Worm (Caenorhabditis elegans) whole organism, late embryonic: ENCODE results near the gene enu-3.5.

ENCODE experiments used
- C38D4.7 ChIP-seq: fragments of 200-800 bp; sonication (Bioruptor generic); optimal IDR thresholded peaks from 2 replicates; lab custom pipeline; 2018; ENCODE audit warnings: mild to moderate bottlenecking, missing genetic modification characterization, moderate library complexity, missing compliant biosample characterization
- F13H6.1 ChIP-seq: sonication (generic microtip); optimal IDR thresholded peaks from 2 replicates; lab custom pipeline; 2016; ENCODE audit warnings: missing genetic modification characterization, missing compliant biosample characterization
- ceh-18 ChIP-seq: sonication (generic microtip); optimal IDR thresholded peaks from 2 replicates; lab custom pipeline; 2016; ENCODE audit warnings: missing genetic modification characterization, missing compliant biosample characterization
- ceh-19 ChIP-seq: fragments of 200-800 bp; sonication (Bioruptor generic); optimal IDR thresholded peaks from 2 replicates; lab custom pipeline; 2018; ENCODE audit warnings: mild to moderate bottlenecking, missing genetic modification characterization, missing compliant biosample characterization
- ceh-2 ChIP-seq: sonication (generic microtip); optimal IDR thresholded peaks from 2 replicates; lab custom pipeline; 2016; ENCODE audit warnings: missing genotype, missing genetic modification characterization, missing compliant biosample characterization
- ceh-24 ChIP-seq: sonication (generic microtip); optimal IDR thresholded peaks from 2 replicates; lab custom pipeline; 2016; ENCODE audit warnings: mild to moderate bottlenecking, missing genetic modification characterization, missing compliant biosample characterization
- ceh-30 ChIP-seq: fragments of 150-350 bp; optimal IDR thresholded peaks from 2 replicates; lab custom pipeline; 2014; ENCODE audit warnings: missing biosample characterization, missing genetic modification characterization
- ceh-34 ChIP-seq: sonication (generic microtip); optimal IDR thresholded peaks from 2 replicates; lab custom pipeline; 2016; ENCODE audit warnings: mild to moderate bottlenecking, missing genetic modification characterization, missing compliant biosample characterization
- ceh-45 ChIP-seq: fragments of 200-800 bp; sonication (Bioruptor generic); IDR thresholded peaks from 2 replicates; pipeline ENCODE4 v1.3.6; 2022; ENCODE audit warnings: missing genetic modification reagents, missing genetic modification characterization, missing compliant biosample characterization
- ceh-9 ChIP-seq: sonication (generic microtip); optimal IDR thresholded peaks from 2 replicates; lab custom pipeline; 2016; ENCODE audit warnings: mild to moderate bottlenecking, missing genetic modification characterization, inconsistent platforms, missing compliant biosample characterization
- che-1 ChIP-seq: sonication (generic microtip); optimal IDR thresholded peaks from 2 replicates; lab custom pipeline; 2016; ENCODE audit warnings: mild to moderate bottlenecking, missing genetic modification characterization, missing compliant biosample characterization
- dmd-4 ChIP-seq: sonication (generic microtip); optimal IDR thresholded peaks from 2 replicates; lab custom pipeline; 2016; ENCODE audit warnings: borderline replicate concordance, missing genetic modification characterization, missing compliant biosample characterization
- elt-2 ChIP-seq: sonication (generic microtip); optimal IDR thresholded peaks from 2 replicates; lab custom pipeline; 2016; ENCODE audit warnings: missing genetic modification reagents, missing genetic modification characterization, missing compliant biosample characterization
- ets-4 ChIP-seq: sonication (generic microtip); optimal IDR thresholded peaks from 2 replicates; lab custom pipeline; 2016; ENCODE audit warnings: missing genetic modification characterization, missing compliant biosample characterization
- eyg-1 ChIP-seq: sonication (generic microtip); optimal IDR thresholded peaks from 2 replicates; lab custom pipeline; 2016; ENCODE audit warnings: missing genotype, missing genetic modification characterization, missing compliant biosample characterization
- fkh-10 ChIP-seq: fragments of 150-350 bp; optimal IDR thresholded peaks from 2 replicates; lab custom pipeline; 2014; ENCODE audit warnings: missing biosample characterization, missing genetic modification reagents, missing genetic modification characterization
- fkh-6 ChIP-seq: sonication (generic microtip); optimal IDR thresholded peaks from 2 replicates; lab custom pipeline; 2016; ENCODE audit warnings: missing genetic modification characterization, missing compliant biosample characterization
- hlh-30 ChIP-seq: sonication (generic microtip); optimal IDR thresholded peaks from 2 replicates; lab custom pipeline; 2017; ENCODE audit warnings: antibody characterized with exemption, missing genetic modification characterization, missing compliant biosample characterization; ENCODE audit not compliant: insufficient read depth
- hlh-6 ChIP-seq: sonication (generic microtip); optimal IDR thresholded peaks from 2 replicates; lab custom pipeline; 2016; ENCODE audit warnings: missing genotype, missing genetic modification characterization, missing compliant biosample characterization
- lin-11 ChIP-seq: fragments of 200-800 bp; sonication (Bioruptor generic); optimal IDR thresholded peaks from 2 replicates; lab custom pipeline; 2018; ENCODE audit warnings: mild to moderate bottlenecking, missing genetic modification characterization, missing compliant biosample characterization
- madf-2 ChIP-seq: sonication (generic microtip); optimal IDR thresholded peaks from 2 replicates; lab custom pipeline; 2017; ENCODE audit warnings: missing genetic modification characterization, missing compliant biosample characterization
- nfya-1 ChIP-seq: sonication (generic microtip); optimal IDR thresholded peaks from 2 replicates; lab custom pipeline; 2017; ENCODE audit warnings: missing genetic modification characterization, mild to moderate bottlenecking, missing compliant biosample characterization, antibody characterized with exemption, moderate library complexity
- nhr-232 ChIP-seq: sonication (generic microtip); optimal IDR thresholded peaks from 2 replicates; lab custom pipeline; 2016; ENCODE audit warnings: missing genetic modification characterization, missing compliant biosample characterization
- npax-4 ChIP-seq: sonication (generic microtip); optimal IDR thresholded peaks from 2 replicates; lab custom pipeline; 2016; ENCODE audit warnings: missing genetic modification characterization, missing compliant biosample characterization
- pat-9 ChIP-seq: fragments of 200-800 bp; sonication (Bioruptor generic); optimal IDR thresholded peaks from 2 replicates; lab custom pipeline; 2018; ENCODE audit warnings: mild to moderate bottlenecking, missing genetic modification characterization, moderate library complexity, missing compliant biosample characterization
- pax-1 ChIP-seq: fragments of 150-350 bp; optimal IDR thresholded peaks from 2 replicates; lab custom pipeline; 2014; ENCODE audit warnings: missing biosample characterization, missing genetic modification characterization
- pha-2 ChIP-seq: sonication (generic microtip); optimal IDR thresholded peaks from 2 replicates; lab custom pipeline; 2017; ENCODE audit warnings: mild to moderate bottlenecking, missing genetic modification characterization, missing compliant biosample characterization
- pqm-1 ChIP-seq: sonication (generic microtip); optimal IDR thresholded peaks from 2 replicates; lab custom pipeline; 2016; ENCODE audit warnings: missing genetic modification characterization, missing compliant biosample characterization
- sdc-2 ChIP-seq: sonication (generic microtip); optimal IDR thresholded peaks from 2 replicates; lab custom pipeline; 2016; ENCODE audit warnings: missing genotype, missing genetic modification characterization, missing compliant biosample characterization
- tbx-2 ChIP-seq: sonication (generic microtip); optimal IDR thresholded peaks from 2 replicates; lab custom pipeline; 2016; ENCODE audit warnings: missing genetic modification characterization, missing compliant biosample characterization
- tbx-7 ChIP-seq: sonication (generic microtip); optimal IDR thresholded peaks from 2 replicates; lab custom pipeline; 2016; ENCODE audit warnings: missing genotype, missing genetic modification characterization, missing compliant biosample characterization
- unc-42 ChIP-seq: sonication (generic microtip); optimal IDR thresholded peaks from 2 replicates; lab custom pipeline; 2016; ENCODE audit warnings: missing genotype, missing genetic modification characterization, missing compliant biosample characterization
- zip-5 ChIP-seq: sonication (generic microtip); optimal IDR thresholded peaks from 2 replicates; lab custom pipeline; 2016; ENCODE audit warnings: missing genetic modification characterization, missing compliant biosample characterization
- ztf-16 ChIP-seq: sonication (generic microtip); optimal IDR thresholded peaks from 2 replicates; lab custom pipeline; 2017; ENCODE audit warnings: missing genetic modification characterization, missing compliant biosample characterization

enu-3.5 gene

DNA sequence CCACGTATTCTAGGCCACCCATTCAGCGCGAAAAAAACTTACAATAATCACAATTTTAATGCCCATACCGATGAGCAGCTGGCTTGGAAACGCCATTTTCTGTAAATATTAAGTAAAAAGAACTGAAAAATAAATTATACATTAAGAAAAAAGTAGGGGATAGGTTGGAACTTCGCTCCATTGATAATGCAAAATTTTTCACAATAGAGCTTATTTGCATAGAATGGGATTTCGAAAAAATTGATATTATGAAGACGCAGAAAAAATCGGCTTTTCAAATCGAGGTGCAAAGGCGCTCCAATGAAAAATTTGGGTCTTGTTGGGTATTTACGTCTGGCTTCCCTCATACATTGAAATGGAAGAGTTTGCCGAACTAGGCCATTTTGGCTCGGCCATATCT is 40.6 kb downstream of the enu-3.5 start, which contains the start of gene Y37D8A.16:
Y37D8A.16 (minus strand) TSS at position 101 of the 400 bp plus-strand sequence.
- no peak for TF ChIP-seq nfya-1 (tag; lab: Kevin White, UChicago)
- no peak for TF ChIP-seq ceh-30 (tag; lab: Kevin White, UChicago)
- TF ChIP-seq tbx-7 (tag; lab: Kevin White, UChicago), result no peak
- TF ChIP-seq eyg-1 (tag; lab: Kevin White, UChicago), result no peak
- no peak for TF ChIP-seq che-1 (tag; lab: Kevin White, UChicago)
- no peak for TF ChIP-seq dmd-4 (tag; lab: Kevin White, UChicago)
- no peak for TF ChIP-seq C38D4.7
- TF ChIP-seq pha-2, result no peak
- no peak for TF ChIP-seq madf-2 (tag; lab: Kevin White, UChicago)
- no peak for TF ChIP-seq lin-11 (tag; lab: Kevin White, UChicago)
- no peak for TF ChIP-seq fkh-10 (GFP tag; lab: Kevin White, UChicago)

DNA sequence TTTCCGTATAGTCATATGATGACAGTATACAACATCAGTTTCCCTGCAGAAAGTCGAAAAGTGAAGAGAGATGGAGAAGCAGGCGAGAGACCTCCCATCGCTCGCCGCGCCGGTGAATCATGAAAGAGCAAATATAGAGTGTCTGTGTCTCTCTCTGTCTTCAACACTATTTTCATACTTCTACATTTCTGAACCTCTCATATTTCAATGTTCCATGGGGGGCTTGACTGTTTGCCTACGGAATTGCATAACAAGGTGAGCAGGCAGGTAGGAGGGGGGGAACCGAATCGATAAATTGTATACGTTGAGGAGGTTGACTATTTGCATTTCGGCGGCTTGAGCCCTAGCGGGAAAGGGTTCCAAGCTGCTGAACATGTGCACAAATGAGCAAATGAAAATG is 41.9 kb downstream of the enu-3.5 start:
- TF ChIP-seq sdc-2 (tag; lab: Kevin White, UChicago) (no peak), npax-4 (no peak), pat-9 (tag; lab: Kevin White, UChicago) (no peak), ceh-2 (tag; lab: Kevin White, UChicago) (peak; percentile 53), dmd-4 (tag; lab: Kevin White, UChicago) (no peak), nfya-1 (tag; lab: Kevin White, UChicago) (peak; percentile 49), pax-1 (tag; lab: Kevin White, UChicago) (peak; percentile 77), tbx-2 (tag; lab: Kevin White, UChicago) (peak; percentile 40), ceh-24 (tag; lab: Kevin White, UChicago) (no peak), ceh-34 (tag; lab: Kevin White, UChicago) (peak; percentile 75), zip-5 (tag; lab: Kevin White, UChicago) (no peak), ceh-45 (no peak), ceh-9 (no peak), ceh-19 (GFP tag; lab: Kevin White, UChicago) (peak; percentile 54), eyg-1 (tag; lab: Kevin White, UChicago) (no peak), ets-4 (tag; lab: Kevin White, UChicago) (peak; percentile 8), fkh-6 (no peak)

ce11 chrIII:12920810-12921209 is 42.8 kb downstream of the enu-3.5 start:
- peak; percentile 85 for TF ChIP-seq nfya-1 (tag; lab: Kevin White, UChicago)
- TF ChIP-seq hlh-30 (tag; lab: Kevin White, UChicago), result no peak
- TF ChIP-seq pqm-1, result no peak

DNA sequence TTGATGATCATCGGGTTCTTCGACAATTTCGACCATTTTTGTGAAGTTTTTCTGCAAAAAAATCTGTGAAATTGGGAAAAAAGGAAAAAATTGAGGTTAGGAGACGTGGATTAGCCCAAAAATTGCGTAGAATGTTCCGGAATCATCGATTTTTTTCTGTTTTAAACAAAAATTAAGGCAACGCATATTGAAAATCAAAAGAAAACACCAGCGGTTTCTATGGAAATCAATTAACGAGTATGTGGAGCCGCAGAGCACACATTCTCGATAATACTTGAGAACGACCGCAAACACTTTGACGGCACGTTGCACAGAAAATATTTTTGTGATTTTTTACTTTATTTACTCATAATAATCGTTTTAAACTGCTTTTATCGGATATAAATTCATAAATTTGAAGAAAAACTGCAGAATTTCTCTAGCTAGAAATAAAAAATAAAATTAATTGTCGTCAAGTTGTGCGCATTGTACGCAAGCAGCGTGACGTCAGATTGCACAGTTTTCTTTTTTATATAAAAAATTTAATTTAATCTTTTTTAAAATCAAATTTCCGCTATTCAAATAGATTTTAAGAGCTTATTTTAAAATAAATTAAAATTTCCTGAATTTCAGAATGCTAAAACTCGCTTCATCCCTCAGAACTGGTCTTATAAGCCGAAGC is 48.1 kb downstream of the enu-3.5 start, which contains the start of the genes npp-25 and mrps-10:
npp-25 (minus strand) TSS at position 51 of the 661 bp plus-strand sequence.
mrps-10 (plus strand) TSS at position 611 of the 661 bp plus-strand sequence.
- TF ChIP-seq unc-42 (tag; lab: Kevin White, UChicago) (peak; percentile 61), nhr-232 (tag; lab: Kevin White, UChicago) (no peak), elt-2 (peak; percentile 8), pax-1 (tag; lab: Kevin White, UChicago) (peak; percentile 6), hlh-6 (tag; lab: Kevin White, UChicago) (no peak)

DNA sequence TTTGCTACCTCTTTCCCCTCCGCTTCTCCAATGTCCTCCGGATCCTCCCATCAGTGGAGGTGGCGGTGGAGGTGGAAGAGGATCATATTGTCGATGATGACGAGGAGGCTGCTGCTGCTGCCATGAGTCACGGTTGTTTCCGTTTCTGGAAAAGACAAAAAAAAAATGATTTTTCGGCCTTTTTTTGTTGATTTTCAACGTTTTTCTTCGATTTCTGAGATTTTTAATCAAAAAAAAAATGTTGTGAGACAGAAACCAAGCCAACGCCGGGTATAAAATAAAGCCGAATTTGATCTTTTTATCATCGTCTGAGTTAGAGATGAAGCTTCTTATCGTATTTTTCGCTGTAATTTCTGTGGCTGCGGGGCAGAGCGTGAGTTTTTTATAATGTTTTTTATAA is 51.6 kb downstream of the enu-3.5 start, which contains the start of gene Y37D8A.19:
Y37D8A.19 (plus strand) TSS at position 301 of the 400 bp plus-strand sequence.
- TF ChIP-seq ztf-16 (tag; lab: Kevin White, UChicago) (no peak), ceh-9 (no peak), F13H6.1 (tag; lab: Kevin White, UChicago) (no peak), unc-42 (tag; lab: Kevin White, UChicago) (no peak), ceh-18 (tag; lab: Kevin White, UChicago) (no peak)
